Worm (Caenorhabditis elegans) whole organism, mixed stage, embryonic: ENCODE measurements around the gene T01C1.4.

Experiments used
- M03D4.4 ChIP-seq: sonication (generic microtip); optimal IDR thresholded peaks from 2 replicates; lab custom pipeline; 2017; ENCODE audit warnings: mild to moderate bottlenecking, missing genetic modification characterization, missing compliant biosample characterization
- ham-2 ChIP-seq: fragments of 200-800 bp; sonication (Bioruptor generic); optimal IDR thresholded peaks from 2 replicates; lab custom pipeline; 2018; ENCODE audit warnings: mild to moderate bottlenecking, missing genetic modification characterization, missing compliant biosample characterization
- lin-32 ChIP-seq: fragments of 200-800 bp; sonication (Bioruptor generic); optimal IDR thresholded peaks from 2 replicates; lab custom pipeline; 2018; ENCODE audit warnings: mild to moderate bottlenecking, missing genetic modification characterization, missing compliant biosample characterization
- lsy-2 ChIP-seq: fragments of 150-350 bp; optimal IDR thresholded peaks from 2 replicates; lab custom pipeline; 2014; ENCODE audit warnings: missing biosample characterization, missing genetic modification characterization
- nhr-12 ChIP-seq: fragments of 150-350 bp; optimal IDR thresholded peaks from 2 replicates; lab custom pipeline; 2014; ENCODE audit warnings: missing biosample characterization, missing genetic modification characterization
- nhr-28 ChIP-seq: fragments of 150-350 bp; optimal IDR thresholded peaks from 2 replicates; lab custom pipeline; 2014; ENCODE audit warnings: missing biosample characterization, missing genetic modification characterization
- nhr-76 ChIP-seq: sonication (generic microtip); optimal IDR thresholded peaks from 2 replicates; lab custom pipeline; 2017; ENCODE audit warnings: missing biosample characterization, missing genetic modification characterization
- pha-4 ChIP-seq: fragments of 150-350 bp; optimal IDR thresholded peaks from 2 replicates; lab custom pipeline; 2018; ENCODE audit warnings: missing biosample characterization, missing genetic modification reagents, missing genetic modification characterization
- snpc-4 ChIP-seq: fragments of 150-350 bp; optimal IDR thresholded peaks from 2 replicates; lab custom pipeline; 2014; ENCODE audit warnings: missing biosample characterization, missing genetic modification characterization
- unc-39 ChIP-seq: fragments of 150-350 bp; optimal IDR thresholded peaks from 2 replicates; lab custom pipeline; 2014; ENCODE audit warnings: missing biosample characterization, missing genetic modification characterization
- unc-62 ChIP-seq: fragments of 150-350 bp; optimal IDR thresholded peaks from 2 replicates; lab custom pipeline; 2014; ENCODE audit warnings: missing biosample characterization, missing genetic modification reagents, missing genetic modification characterization

ce11 chrX:10734026-10734425 is 17.1 kb upstream of the T01C1.4 start, which contains the start of gene egl-36:
- no peak for TF ChIP-seq nhr-28
- no peak for TF ChIP-seq nhr-12 (tag; lab: Kevin White, UChicago)
- no peak for TF ChIP-seq snpc-4 (tag; lab: Kevin White, UChicago)
- no peak for TF ChIP-seq lsy-2 (tag; lab: Kevin White, UChicago)
- TF ChIP-seq ham-2 = no peak
- TF ChIP-seq nhr-76 (tag; lab: Kevin White, UChicago) = no peak
- no peak for TF ChIP-seq unc-39 (tag; lab: Kevin White, UChicago)
- no peak for TF ChIP-seq pha-4 (tag; lab: Kevin White, UChicago)
- TF ChIP-seq unc-62 (GFP tag; lab: Kevin White, UChicago) = no peak
- TF ChIP-seq lin-32 (GFP tag; lab: Kevin White, UChicago) = no peak
- no peak for TF ChIP-seq M03D4.4 (tag; lab: Kevin White, UChicago)
